Worm (Caenorhabditis elegans) whole organism, L3 larva: ENCODE measurements around the gene ctg-2.

ENCODE experiments used
- R02D3.7 ChIP-seq: fragments of 150-350 bp; optimal IDR thresholded peaks from 2 replicates; lab custom pipeline; 2014; ENCODE audit warnings: missing biosample characterization, missing genetic modification characterization
- aly-2 ChIP-seq: fragments of 150-350 bp; optimal IDR thresholded peaks from 2 replicates; lab custom pipeline; 2014; ENCODE audit warnings: missing biosample characterization, missing genetic modification characterization
- ama-1 ChIP-seq: fragments of 150-350 bp; optimal IDR thresholded peaks from 2 replicates; lab custom pipeline; 2018
- ceh-9 ChIP-seq: sonication (generic microtip); optimal IDR thresholded peaks from 2 replicates; lab custom pipeline; 2018; ENCODE audit warnings: missing biosample characterization, missing genetic modification characterization
- daf-12 ChIP-seq: fragments of 150-350 bp; optimal IDR thresholded peaks from 2 replicates; lab custom pipeline; 2014; ENCODE audit warnings: missing biosample characterization, missing genetic modification reagents, missing genetic modification characterization
- egl-5 ChIP-seq: fragments of 150-350 bp; optimal IDR thresholded peaks from 2 replicates; lab custom pipeline; 2017; ENCODE audit warnings: missing biosample characterization, missing genetic modification reagents, missing genetic modification characterization, inconsistent platforms
- elt-2 ChIP-seq: sonication (generic microtip); optimal IDR thresholded peaks from 2 replicates; lab custom pipeline; 2016; ENCODE audit warnings: missing genetic modification reagents, mild to moderate bottlenecking, missing genetic modification characterization, missing compliant biosample characterization
- elt-3 ChIP-seq, 3 experiments: fragments of 150-350 bp in 1 of 3; sonication (generic microtip) in 2 of 3; optimal IDR thresholded peaks; 2 replicates in 2 of 3; 4 replicates in 1 of 3; lab custom pipeline; 2014 to 2017; ENCODE audit warnings: missing biosample characterization in 3 of 3, missing genetic modification characterization in 3 of 3
- fkh-2 ChIP-seq: fragments of 150-350 bp; optimal IDR thresholded peaks from 2 replicates; lab custom pipeline; 2014; ENCODE audit warnings: missing biosample characterization, missing genetic modification reagents, missing genetic modification characterization
- fos-1 ChIP-seq: fragments of 150-350 bp; optimal IDR thresholded peaks from 2 replicates; lab custom pipeline; 2014; ENCODE audit warnings: missing biosample characterization, missing genetic modification characterization
- hmg-11 ChIP-seq: sonication (generic microtip); optimal IDR thresholded peaks from 2 replicates; lab custom pipeline; 2016; ENCODE audit warnings: missing genetic modification characterization, missing compliant biosample characterization
- lin-15B ChIP-seq: fragments of 150-350 bp; optimal IDR thresholded peaks from 2 replicates; lab custom pipeline; 2014; ENCODE audit warnings: missing biosample characterization, missing genetic modification characterization
- lin-39 ChIP-seq: fragments of 150-350 bp; optimal IDR thresholded peaks from 2 replicates; lab custom pipeline; 2018; ENCODE audit warnings: missing biosample characterization, missing genetic modification reagents, missing genetic modification characterization
- lsy-12 ChIP-seq: sonication (generic microtip); optimal IDR thresholded peaks from 2 replicates; lab custom pipeline; 2016; ENCODE audit warnings: mild to moderate bottlenecking, missing genetic modification characterization, missing compliant biosample characterization
- mdl-1 ChIP-seq: fragments of 150-350 bp; optimal IDR thresholded peaks from 2 replicates; lab custom pipeline; 2014; ENCODE audit warnings: missing biosample characterization, missing genetic modification characterization
- mml-1 ChIP-seq: fragments of 150-350 bp; sonication (generic microtip); optimal IDR thresholded peaks from 3 replicates; lab custom pipeline; 2014; ENCODE audit warnings: missing biosample characterization, missing genetic modification characterization
- nfya-1 ChIP-seq: sonication (generic microtip); optimal IDR thresholded peaks from 2 replicates; lab custom pipeline; 2017; ENCODE audit warnings: missing genetic modification characterization, mild to moderate bottlenecking, missing compliant biosample characterization, antibody characterized with exemption, moderate library complexity; ENCODE audit not compliant: insufficient read depth
- nhr-12 ChIP-seq: fragments of 150-350 bp; optimal IDR thresholded peaks from 2 replicates; lab custom pipeline; 2014; ENCODE audit warnings: missing biosample characterization, missing genetic modification characterization
- nhr-23 ChIP-seq: fragments of 150-350 bp; optimal IDR thresholded peaks from 2 replicates; lab custom pipeline; 2014; ENCODE audit warnings: missing biosample characterization, missing genetic modification reagents, missing genetic modification characterization
- nhr-25 ChIP-seq: sonication (generic microtip); optimal IDR thresholded peaks from 2 replicates; lab custom pipeline; 2017; ENCODE audit warnings: missing biosample characterization, missing genetic modification characterization
- nhr-43 ChIP-seq: sonication (generic microtip); optimal IDR thresholded peaks from 2 replicates; lab custom pipeline; 2016; ENCODE audit warnings: mild to moderate bottlenecking, missing genetic modification characterization, missing compliant biosample characterization; ENCODE audit not compliant: poor library complexity, severe bottlenecking
- nhr-67 ChIP-seq: fragments of 150-350 bp; optimal IDR thresholded peaks from 2 replicates; lab custom pipeline; 2014; ENCODE audit warnings: missing biosample characterization, missing genetic modification characterization
- nhr-77 ChIP-seq: fragments of 150-350 bp; optimal IDR thresholded peaks from 2 replicates; lab custom pipeline; 2014; ENCODE audit warnings: missing biosample characterization, missing genetic modification characterization
- pha-4 ChIP-seq: fragments of 150-350 bp; optimal IDR thresholded peaks from 2 replicates; lab custom pipeline; 2014; ENCODE audit warnings: missing biosample characterization, missing genetic modification reagents, missing genetic modification characterization
- pqm-1 ChIP-seq: fragments of 150-350 bp; optimal IDR thresholded peaks from 2 replicates; lab custom pipeline; 2017; ENCODE audit warnings: missing biosample characterization, missing genetic modification characterization, inconsistent platforms
- skn-1 ChIP-seq: fragments of 150-350 bp; optimal IDR thresholded peaks from 2 replicates; lab custom pipeline; 2014; ENCODE audit warnings: missing biosample characterization, missing genetic modification characterization
- snpc-4 ChIP-seq: fragments of 150-350 bp; optimal IDR thresholded peaks from 2 replicates; lab custom pipeline; 2014; ENCODE audit warnings: missing biosample characterization, missing genetic modification characterization
- tbx-2 ChIP-seq: sonication (generic microtip); optimal IDR thresholded peaks from 2 replicates; lab custom pipeline; 2016; ENCODE audit warnings: mild to moderate bottlenecking, missing genetic modification characterization, missing compliant biosample characterization
- unc-62 ChIP-seq: fragments of 150-350 bp; sonication (generic microtip); optimal IDR thresholded peaks from 4 replicates; lab custom pipeline; 2014; ENCODE audit warnings: missing biosample characterization, missing genetic modification reagents, missing genetic modification characterization
- ztf-11 ChIP-seq: fragments of 150-350 bp; optimal IDR thresholded peaks from 2 replicates; lab custom pipeline; 2014; ENCODE audit warnings: missing biosample characterization, missing genetic modification characterization

Gene ctg-2

DNA sequence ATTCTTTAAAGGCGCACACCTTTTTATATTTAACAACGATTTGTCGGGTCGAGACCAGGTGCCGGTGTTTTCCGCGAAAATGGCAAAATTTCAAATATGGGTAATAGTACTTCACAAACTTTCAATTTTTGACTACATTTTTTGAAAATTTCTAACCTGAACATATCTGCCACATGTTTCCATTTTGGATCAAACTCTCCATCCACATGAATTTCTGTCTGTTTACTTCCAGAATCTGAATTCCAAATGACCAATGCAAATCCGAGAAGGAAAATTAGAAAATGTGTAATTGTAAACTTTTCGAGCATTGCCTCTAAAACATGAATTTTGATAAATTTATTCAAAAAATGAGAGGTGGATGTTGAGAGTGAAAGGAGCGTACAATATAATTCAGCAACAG lies 34.7 kb upstream of the ctg-2 start, which contains the start of gene lact-4:
Gene lact-4, minus strand, starts transcription at position 313 of the 400 bp plus-strand sequence.
- no peak for TF ChIP-seq nhr-67
- no peak for TF ChIP-seq pha-4 (tag; lab: Kevin White, UChicago)
- no peak for TF ChIP-seq fos-1 (tag; lab: Kevin White, UChicago)
- TF ChIP-seq nhr-23 (tag; lab: Kevin White, UChicago): no peak
- no peak for TF ChIP-seq ama-1
- no peak for TF ChIP-seq lin-15B (tag; lab: Kevin White, UChicago)
- TF ChIP-seq tbx-2 (tag; lab: Kevin White, UChicago): no peak
- TF ChIP-seq nhr-43 (tag; lab: Kevin White, UChicago): no peak
- TF ChIP-seq mdl-1 (tag; lab: Kevin White, UChicago): no peak
- TF ChIP-seq hmg-11 (tag; lab: Kevin White, UChicago): no peak
- TF ChIP-seq daf-12: no peak
- no peak for TF ChIP-seq ztf-11 (tag; lab: Kevin White, UChicago)
- TF ChIP-seq fkh-2 (tag; lab: Kevin White, UChicago): no peak
- no peak for TF ChIP-seq nhr-12 (tag; lab: Kevin White, UChicago)
- no peak for TF ChIP-seq R02D3.7 (tag; lab: Kevin White, UChicago)
- TF ChIP-seq elt-3 (tag; optimal IDR thresholded peaks at IDR 0.05; lab: Kevin White, UChicago): no peak
- TF ChIP-seq snpc-4 (tag; lab: Kevin White, UChicago): no peak
- no peak for TF ChIP-seq nhr-77 (tag; lab: Kevin White, UChicago)
- no peak for TF ChIP-seq lsy-12

DNA sequence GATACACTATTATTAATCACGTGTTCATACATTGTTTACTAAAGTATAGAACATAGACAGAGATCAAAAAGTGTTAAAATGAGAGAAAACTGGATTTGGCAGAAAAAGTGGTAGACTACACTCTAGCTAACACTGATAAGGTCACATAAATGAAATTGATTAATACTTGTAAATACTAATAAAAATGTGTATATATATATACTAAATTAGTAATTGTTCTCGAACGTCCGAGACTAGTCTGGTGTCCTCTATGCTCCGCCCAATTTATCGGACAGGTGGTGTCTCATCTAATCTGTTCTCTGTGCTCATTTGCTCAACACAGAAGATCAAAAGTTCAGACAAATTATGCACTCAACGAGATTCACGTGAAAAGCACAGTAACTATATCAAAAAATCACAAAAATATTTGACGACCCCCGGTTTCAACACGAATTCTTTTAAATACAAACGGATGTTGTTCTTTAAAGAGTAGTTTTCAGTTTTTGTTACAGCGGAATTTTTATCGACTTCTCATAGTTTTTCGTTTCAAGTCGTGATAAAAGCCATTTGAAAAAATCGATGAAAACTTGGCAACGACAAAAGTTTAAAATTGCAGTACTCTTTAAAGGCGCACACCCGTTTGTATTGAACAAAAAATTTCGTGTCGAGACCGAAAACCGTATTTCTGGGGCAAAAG lies 33.7 kb upstream of the ctg-2 start:
- TF ChIP-seq elt-2: peak; percentile 55
- no peak for TF ChIP-seq fkh-2 (tag; lab: Kevin White, UChicago)
- TF ChIP-seq mml-1 (tag; lab: Kevin White, UChicago): peak; percentile 45
- TF ChIP-seq ama-1: peak; percentile 88
- TF ChIP-seq pha-4 (tag; lab: Kevin White, UChicago): peak; percentile 50
- no peak for TF ChIP-seq mdl-1 (tag; lab: Kevin White, UChicago)
- peak; percentile 24 for TF ChIP-seq egl-5 (tag; lab: Kevin White, UChicago)
- TF ChIP-seq pqm-1: peak; percentile 3
- TF ChIP-seq nfya-1 (tag; lab: Kevin White, UChicago): peak; percentile 37
- TF ChIP-seq nhr-43 (tag; lab: Kevin White, UChicago): peak; percentile 26
- TF ChIP-seq hmg-11 (tag; lab: Kevin White, UChicago): no peak

DNA sequence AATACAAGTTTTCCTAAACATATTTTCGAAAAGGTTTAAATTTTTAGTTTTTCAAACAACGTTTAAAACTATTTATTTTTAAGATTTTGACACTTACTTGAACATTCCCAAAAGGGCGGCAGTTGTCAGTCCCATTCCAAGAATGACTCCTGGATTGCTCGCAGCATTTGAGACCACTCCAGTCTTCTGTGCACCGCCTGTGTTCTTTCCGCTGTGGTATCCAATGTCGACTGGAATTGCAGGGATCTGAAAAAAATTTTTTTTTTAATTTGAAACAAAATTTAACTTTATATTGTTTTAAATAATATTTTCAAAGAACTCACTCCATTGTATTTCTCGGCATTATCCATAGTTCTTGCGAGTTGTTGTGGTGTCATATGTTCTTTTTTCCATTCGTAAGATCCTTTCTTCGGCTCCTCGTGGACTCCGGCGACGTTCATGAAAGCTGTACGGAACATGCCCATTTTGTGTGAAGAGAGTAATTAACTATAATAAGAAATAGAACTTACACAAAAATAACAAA lies 33.1 kb upstream of the ctg-2 start, which contains the start of gene M05D6.5:
Gene M05D6.5, minus strand, starts transcription at position 473 of the 523 bp plus-strand sequence.
- TF ChIP-seq ama-1 (peak; percentile 89), egl-5 (tag; lab: Kevin White, UChicago) (no peak), ceh-9 (tag; lab: Kevin White, UChicago) (no peak), lin-39 (tag; lab: Kevin White, UChicago) (no peak)
- TF ChIP-seq, all 47 proteins: peak for 1

DNA sequence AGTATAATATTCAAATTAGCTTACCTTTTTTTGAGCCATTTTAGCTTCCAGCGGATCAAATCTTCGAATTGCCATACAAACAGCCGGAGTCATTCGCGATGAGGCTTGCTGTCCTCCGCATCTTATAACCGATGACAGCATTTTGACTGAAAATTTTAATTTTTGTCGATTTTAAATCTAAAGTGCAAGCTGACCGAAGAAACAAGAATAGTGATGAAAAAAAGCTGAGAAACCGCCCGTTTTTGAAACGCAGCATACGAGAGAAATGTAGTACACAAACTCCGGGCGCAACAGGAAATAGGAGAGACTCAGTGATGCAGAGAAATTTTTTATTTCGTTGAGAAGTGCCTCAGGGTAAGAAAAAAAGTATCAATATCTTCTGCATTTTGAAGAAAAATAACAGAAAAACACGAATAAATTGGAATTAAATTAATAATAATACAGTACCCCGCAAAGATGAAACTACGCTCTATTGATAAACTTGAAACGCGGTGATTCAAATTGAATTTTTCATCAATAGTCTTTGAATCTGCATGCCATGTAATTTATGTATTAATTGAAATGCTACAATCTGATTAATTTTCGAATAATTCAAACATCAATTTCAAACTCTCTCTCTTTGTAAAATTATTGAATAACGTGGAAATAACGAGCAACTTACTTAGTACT lies 31.6 kb upstream of the ctg-2 start:
- TF ChIP-seq nhr-67: no peak
- TF ChIP-seq pha-4 (tag; lab: Kevin White, UChicago): peak; percentile 65
- peak; percentile 46 for TF ChIP-seq nfya-1 (tag; lab: Kevin White, UChicago)
- peak; percentile 13 for TF ChIP-seq skn-1 (tag; lab: Kevin White, UChicago)
- TF ChIP-seq unc-62 (GFP tag; lab: Kevin White, UChicago): no peak
- TF ChIP-seq lin-15B (tag; lab: Kevin White, UChicago): peak; percentile 40
- peak; percentile 39 for TF ChIP-seq lin-39 (tag; lab: Kevin White, UChicago)
- no peak for TF ChIP-seq lsy-12
- TF ChIP-seq elt-2: peak; percentile 7
- peak; percentile 34 for TF ChIP-seq nhr-25 (tag; lab: Kevin White, UChicago)
- TF ChIP-seq, all 47 proteins: peak for 7

DNA sequence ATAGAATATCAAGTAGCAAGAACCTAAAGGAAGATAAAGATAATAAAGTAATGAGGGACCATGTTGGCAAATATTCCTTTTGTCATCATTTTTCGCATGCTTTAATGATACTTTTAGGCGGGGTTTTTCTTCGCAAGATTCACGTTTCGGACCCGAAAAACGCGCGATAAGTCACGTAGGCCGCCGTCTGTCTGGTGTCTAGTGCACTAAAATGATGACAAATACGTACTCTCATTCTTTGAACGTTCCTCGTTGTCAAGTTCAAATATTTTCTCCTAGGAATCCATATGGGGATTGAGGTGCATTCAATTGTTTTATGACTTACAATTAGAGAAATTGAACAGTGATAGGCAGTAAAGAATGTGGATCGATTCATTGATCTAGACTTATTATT lies 31.1 kb upstream of the ctg-2 start, which contains the start of gene taap-1:
Gene taap-1, minus strand, starts transcription at position 79 of the 394 bp plus-strand sequence.
- no peak for TF ChIP-seq aly-2 (tag; lab: Kevin White, UChicago)
- TF ChIP-seq skn-1 (tag; lab: Kevin White, UChicago): peak; percentile 94
- peak; percentile 4 for TF ChIP-seq pqm-1
- peak; percentile 34 for TF ChIP-seq nhr-43 (tag; lab: Kevin White, UChicago)
- TF ChIP-seq nfya-1 (tag; lab: Kevin White, UChicago): peak; percentile 17
- TF ChIP-seq, all 47 proteins: peak for 4
